Worm (Caenorhabditis elegans): ENCODE data around the gene F46F2.5.

DNA sequence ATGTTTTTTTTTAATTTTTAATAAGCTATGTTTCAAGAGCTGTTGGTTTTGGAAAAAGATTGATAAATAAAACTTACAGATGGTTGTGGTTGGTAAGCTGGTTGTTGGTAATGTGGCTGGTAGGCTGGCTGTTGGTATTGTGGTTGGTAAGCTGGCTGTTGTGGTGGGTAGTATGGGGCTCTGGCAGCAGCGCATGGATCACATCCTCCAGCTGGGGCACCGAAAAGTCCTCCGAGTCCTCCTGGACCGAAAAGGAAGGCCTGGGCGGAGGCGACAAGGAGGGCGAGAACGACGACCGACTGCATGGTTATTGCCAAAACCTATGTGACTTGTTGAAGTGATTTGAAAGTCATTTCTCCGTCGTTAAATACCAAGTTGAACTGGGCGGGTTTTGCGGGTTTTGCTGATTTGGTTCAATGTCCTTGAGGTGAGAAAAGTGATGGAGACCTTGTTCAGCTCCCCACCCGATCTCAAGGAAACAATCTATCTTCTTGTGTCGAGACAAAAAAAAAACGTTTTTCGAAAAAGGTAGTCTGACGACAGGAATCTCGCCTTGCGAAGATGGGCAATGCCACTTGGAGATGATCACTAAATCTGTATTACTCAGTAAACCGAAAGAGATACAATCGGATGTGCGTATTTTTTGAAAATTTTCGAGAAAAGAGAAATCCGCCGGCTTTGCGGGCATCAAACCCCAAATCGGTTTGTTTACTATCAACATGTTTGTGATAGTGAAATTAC, 2.4 kb upstream of the F46F2.5 start, which contains the start of gene F46F2.3:
- no peak for TF ChIP-seq pes-1 (GFP tag; IDR thresholded peaks at IDR 0.05)
- TF ChIP-seq ama-1 (optimal IDR thresholded peaks at IDR 0.05), result no peak
- no peak for TF ChIP-seq tbx-11 (GFP tag; IDR thresholded peaks at IDR 0.05)
- TF ChIP-seq flt-1 (GFP tag; IDR thresholded peaks at IDR 0.05), result no peak
- no peak for TF ChIP-seq hmbx-1 (tag; optimal IDR thresholded peaks at IDR 0.05)
- TF ChIP-seq ets-7 (tag; optimal IDR thresholded peaks at IDR 0.05), result no peak
- TF ChIP-seq ceh-36 (tag; optimal IDR thresholded peaks at IDR 0.05), result no peak
- TF ChIP-seq ceh-13 (GFP tag; optimal IDR thresholded peaks at IDR 0.05), result no peak
- TF ChIP-seq hmg-4 (GFP tag; optimal IDR thresholded peaks at IDR 0.05), result no peak

All from whole organism, early embryonic.